Fruit fly (Drosophila melanogaster) whole organism, embryonic: Measurements from ENCODE around the gene Gr28a.

Source experiments
- Adf1 ChIP-seq: fragments of 200-800 bp; sonication (Bioruptor generic); IDR thresholded peaks from 2 replicates; pipeline ENCODE4 v1.3.6; 2022; ENCODE audit warnings: missing biosample characterization, missing genetic modification characterization
- Awh ChIP-seq: fragments of 200-800 bp; sonication (Bioruptor generic); IDR thresholded peaks from 2 replicates; pipeline ENCODE4, ENCODE4 v1.3.6; 2022; ENCODE audit warnings: missing biosample characterization, missing genetic modification characterization
- Bdp1 ChIP-seq: fragments of 200-800 bp; sonication (Bioruptor generic); optimal IDR thresholded peaks from 3 replicates; lab custom pipeline; 2016; ENCODE audit warnings: missing biosample characterization, missing genetic modification characterization
- Bteb2 ChIP-seq: fragments of 200-800 bp; sonication (Bioruptor generic); optimal IDR thresholded peaks from 2 replicates; lab custom pipeline; 2016; ENCODE audit warnings: missing biosample characterization, missing genetic modification characterization
- CG11695 ChIP-seq: fragments of 200-800 bp; sonication (Bioruptor generic); IDR thresholded peaks from 3 replicates; pipeline ENCODE4 v1.3.6; 2022; ENCODE audit warnings: missing biosample characterization, missing genetic modification characterization
- CG12219 ChIP-seq: fragments of 200-800 bp; sonication (Bioruptor generic); optimal IDR thresholded peaks from 3 replicates; lab custom pipeline; 2018; ENCODE audit warnings: missing biosample characterization, mild to moderate bottlenecking, missing genetic modification characterization
- CG13624 ChIP-seq: fragments of 200-800 bp; sonication (Bioruptor generic); optimal IDR thresholded peaks from 2 replicates; lab custom pipeline; 2016; ENCODE audit warnings: missing biosample characterization, missing genetic modification characterization
- CG14050 ChIP-seq: fragments of 200-800 bp; sonication (Bioruptor generic); IDR thresholded peaks from 3 replicates; pipeline ENCODE4 v1.3.6; 2022; ENCODE audit warnings: missing biosample characterization, missing genetic modification characterization
- CG14860 ChIP-seq: fragments of 200-800 bp; sonication (Bioruptor generic); IDR thresholded peaks from 3 replicates; pipeline ENCODE4 v1.3.6; 2022; ENCODE audit warnings: missing biosample characterization, missing genetic modification characterization; ENCODE audit not compliant: partially characterized antibody
- CG1529 ChIP-seq: fragments of 200-800 bp; sonication (Bioruptor generic); optimal IDR thresholded peaks from 3 replicates; lab custom pipeline; 2018; ENCODE audit warnings: missing biosample characterization, missing genetic modification characterization
- CG18599 ChIP-seq: fragments of 200-800 bp; sonication (Bioruptor generic); optimal IDR thresholded peaks from 3 replicates; lab custom pipeline; 2017; ENCODE audit warnings: missing biosample characterization, missing genetic modification characterization, mild to moderate bottlenecking, moderate library complexity, missing genetic modification reagents
- CG31365 ChIP-seq: fragments of 200-800 bp; sonication (Bioruptor generic); optimal IDR thresholded peaks from 2 replicates; lab custom pipeline; 2018; ENCODE audit warnings: missing biosample characterization, mild to moderate bottlenecking, missing genetic modification characterization
- CG31388 ChIP-seq: fragments of 200-800 bp; sonication (Bioruptor generic); optimal IDR thresholded peaks from 2 replicates; lab custom pipeline; 2016; ENCODE audit warnings: missing biosample characterization, missing genetic modification characterization
- CG32772 ChIP-seq: fragments of 200-800 bp; sonication (Bioruptor generic); IDR thresholded peaks from 2 replicates; pipeline ENCODE4 v1.3.6; 2022; ENCODE audit warnings: missing biosample characterization, missing genetic modification characterization
- CG3838 ChIP-seq: fragments of 200-800 bp; sonication (Bioruptor generic); optimal IDR thresholded peaks from 3 replicates; lab custom pipeline; 2016; ENCODE audit warnings: missing biosample characterization, missing genetic modification characterization
- CG4424 ChIP-seq: fragments of 200-800 bp; sonication (Bioruptor generic); optimal IDR thresholded peaks from 3 replicates; lab custom pipeline; 2016; ENCODE audit warnings: missing biosample characterization, missing genetic modification characterization
- CG5245 ChIP-seq: fragments of 200-800 bp; sonication (Bioruptor generic); optimal IDR thresholded peaks from 3 replicates; lab custom pipeline; 2016; ENCODE audit warnings: missing biosample characterization, missing genetic modification characterization
- CG6254 ChIP-seq: fragments of 200-800 bp; sonication (Bioruptor generic); optimal IDR thresholded peaks from 3 replicates; lab custom pipeline; 2017; ENCODE audit warnings: mild to moderate bottlenecking, missing biosample characterization, missing genetic modification reagents, missing genetic modification characterization
- CG6791 ChIP-seq: fragments of 200-800 bp; sonication (Bioruptor generic); IDR thresholded peaks from 3 replicates; pipeline ENCODE4 v1.3.6; 2022; ENCODE audit warnings: missing biosample characterization, missing genetic modification characterization; ENCODE audit not compliant: partially characterized antibody
- CG7963 ChIP-seq: fragments of 200-800 bp; sonication (Bioruptor generic); IDR thresholded peaks from 3 replicates; pipeline ENCODE4 v1.3.6; 2022; ENCODE audit warnings: missing biosample characterization, missing genetic modification characterization; ENCODE audit not compliant: partially characterized antibody
- CG8089 ChIP-seq: fragments of 200-800 bp; sonication (Bioruptor generic); optimal IDR thresholded peaks from 3 replicates; lab custom pipeline; 2016; ENCODE audit warnings: missing biosample characterization, missing genetic modification characterization
- CG8765 ChIP-seq: fragments of 200-800 bp; sonication (Bioruptor generic); IDR thresholded peaks from 2 replicates; pipeline ENCODE4 v1.3.6; 2022; ENCODE audit warnings: missing biosample characterization, missing genetic modification characterization
- CTCF ChIP-seq: fragments of 200-800 bp; sonication (Bioruptor generic); optimal IDR thresholded peaks from 2 replicates; lab custom pipeline; 2017; ENCODE audit warnings: missing biosample characterization, mild to moderate bottlenecking, missing genetic modification characterization, moderate library complexity
- D19B ChIP-seq: fragments of 200-800 bp; sonication (Bioruptor generic); optimal IDR thresholded peaks from 2 replicates; lab custom pipeline; 2017; ENCODE audit warnings: missing biosample characterization, mild to moderate bottlenecking, missing genetic modification characterization
- Dbx ChIP-seq: fragments of 200-800 bp; sonication (Bioruptor generic); IDR thresholded peaks from 3 replicates; pipeline ENCODE4 v1.3.6; 2022; ENCODE audit warnings: missing biosample characterization, missing genetic modification characterization
- Drgx ChIP-seq: fragments of 200-800 bp; sonication (Bioruptor generic); IDR thresholded peaks from 2 replicates; pipeline ENCODE4 v1.3.6; 2022; ENCODE audit warnings: missing biosample characterization, missing genetic modification characterization
- HmgD ChIP-seq: fragments of 200-800 bp; sonication (Bioruptor generic); optimal IDR thresholded peaks from 3 replicates; lab custom pipeline; 2016; ENCODE audit warnings: missing biosample characterization, missing genetic modification characterization
- Hr51 ChIP-seq, 2 experiments: fragments of 200-800 bp; sonication (Bioruptor generic); optimal IDR thresholded peaks; 2 replicates in 1 of 2; 3 replicates in 1 of 2; lab custom pipeline; 2016 to 2018; ENCODE audit warnings: missing biosample characterization in 2 of 2, missing genetic modification characterization in 2 of 2, mild to moderate bottlenecking in 1 of 2, moderate library complexity in 1 of 2
- MBD-R2 ChIP-seq: fragments of 200-800 bp; sonication (Bioruptor generic); IDR thresholded peaks from 2 replicates; pipeline ENCODE4 v1.3.6; 2022; ENCODE audit warnings: missing biosample characterization, missing genetic modification characterization
- Mes4 ChIP-seq: fragments of 200-800 bp; sonication (Bioruptor generic); optimal IDR thresholded peaks from 2 replicates; lab custom pipeline; 2016; ENCODE audit warnings: missing biosample characterization, missing genetic modification characterization
- Pdp1 ChIP-seq, 2 experiments: fragments of 200-800 bp; sonication (Bioruptor generic); optimal IDR thresholded peaks; 3 replicates each; lab custom pipeline; 2016; ENCODE audit warnings: missing biosample characterization in 2 of 2, missing genetic modification characterization in 2 of 2, mild to moderate bottlenecking in 1 of 2, moderate library complexity in 1 of 2
- Sin3A ChIP-seq: fragments of >200 bp; optimal IDR thresholded peaks from 2 replicates; lab custom pipeline; 2018
- Sry-β ChIP-seq: fragments of 200-800 bp; sonication (Bioruptor generic); optimal IDR thresholded peaks from 2 replicates; lab custom pipeline; 2018; ENCODE audit warnings: missing biosample characterization, mild to moderate bottlenecking, missing genetic modification characterization, moderate library complexity
- TFAM ChIP-seq: fragments of 200-800 bp; sonication (Bioruptor generic); optimal IDR thresholded peaks from 2 replicates; lab custom pipeline; 2017; ENCODE audit warnings: missing biosample characterization, missing genetic modification characterization, inconsistent platforms
- Taf1 ChIP-seq: fragments of 200-800 bp; sonication (Bioruptor generic); IDR thresholded peaks from 2 replicates; pipeline ENCODE4 v1.3.6; 2022; ENCODE audit warnings: missing biosample characterization, missing genetic modification characterization
- Xbp1 ChIP-seq: fragments of 200-800 bp; sonication (Bioruptor generic); optimal IDR thresholded peaks from 3 replicates; lab custom pipeline; 2016; ENCODE audit warnings: missing biosample characterization, mild to moderate bottlenecking, missing genetic modification characterization
- Xrp1 ChIP-seq: fragments of 200-800 bp; sonication (Bioruptor generic); IDR thresholded peaks from 2 replicates; pipeline ENCODE4 v1.3.6; 2022; ENCODE audit warnings: missing biosample characterization, missing genetic modification characterization
- ac ChIP-seq: fragments of 200-800 bp; sonication (Bioruptor generic); optimal IDR thresholded peaks from 3 replicates; lab custom pipeline; 2017; ENCODE audit warnings: missing biosample characterization, mild to moderate bottlenecking, missing genetic modification characterization
- bbx ChIP-seq: fragments of 200-800 bp; sonication (Bioruptor generic); IDR thresholded peaks from 2 replicates; pipeline ENCODE4 v1.3.6; 2022; ENCODE audit warnings: missing biosample characterization, missing genetic modification characterization; ENCODE audit not compliant: partially characterized antibody
- cas ChIP-seq: fragments of 200-800 bp; sonication (Bioruptor generic); IDR thresholded peaks from 2 replicates; pipeline ENCODE4 v1.3.6; 2022; ENCODE audit warnings: missing biosample characterization, missing genetic modification characterization
- danr ChIP-seq: fragments of 200-800 bp; sonication (Bioruptor generic); IDR thresholded peaks from 2 replicates; pipeline ENCODE4 v1.3.6; 2022; ENCODE audit warnings: missing biosample characterization, missing genetic modification characterization
- ftz-f1 ChIP-seq: fragments of 200-800 bp; sonication (Bioruptor generic); optimal IDR thresholded peaks from 2 replicates; lab custom pipeline; 2016; ENCODE audit warnings: missing biosample characterization, missing genetic modification characterization
- gsb ChIP-seq: fragments of 200-800 bp; sonication (Bioruptor generic); IDR thresholded peaks from 2 replicates; pipeline ENCODE4 v1.3.6; 2022; ENCODE audit warnings: missing biosample characterization, missing genetic modification characterization
- odd ChIP-seq: fragments of 200-800 bp; sonication (Bioruptor generic); optimal IDR thresholded peaks from 2 replicates; lab custom pipeline; 2017; ENCODE audit warnings: missing biosample characterization, mild to moderate bottlenecking, missing genetic modification characterization
- onecut ChIP-seq: fragments of 200-800 bp; sonication (Bioruptor generic); IDR thresholded peaks from 2 replicates; pipeline ENCODE4 v1.3.6; 2022; ENCODE audit warnings: missing biosample characterization, missing genetic modification characterization
- otp ChIP-seq: fragments of 200-800 bp; sonication (Bioruptor generic); IDR thresholded peaks from 3 replicates; pipeline ENCODE4, ENCODE4 v1.3.6; 2022; ENCODE audit warnings: missing biosample characterization, missing genetic modification characterization
- ro ChIP-seq: fragments of 200-800 bp; sonication (Bioruptor generic); IDR thresholded peaks from 2 replicates; pipeline ENCODE4 v1.3.6; 2022; ENCODE audit warnings: missing biosample characterization, missing genetic modification characterization
- sd ChIP-seq: fragments of 200-800 bp; sonication (Bioruptor generic); optimal IDR thresholded peaks from 3 replicates; lab custom pipeline; 2018; ENCODE audit warnings: missing biosample characterization, mild to moderate bottlenecking, missing genetic modification characterization, moderate library complexity
- sisA ChIP-seq: fragments of 200-800 bp; sonication (Bioruptor generic); IDR thresholded peaks from 2 replicates; pipeline ENCODE4 v1.3.6; 2022; ENCODE audit warnings: missing biosample characterization, missing genetic modification characterization
- slp2 ChIP-seq: fragments of 200-800 bp; sonication (Bioruptor generic); optimal IDR thresholded peaks from 2 replicates; lab custom pipeline; 2016; ENCODE audit warnings: missing biosample characterization, missing genetic modification characterization
- zf30C ChIP-seq: fragments of 200-800 bp; sonication (Bioruptor generic); optimal IDR thresholded peaks from 3 replicates; lab custom pipeline; 2018; ENCODE audit warnings: missing biosample characterization, mild to moderate bottlenecking, missing genetic modification characterization
- zfh1 ChIP-seq: fragments of 200-800 bp; sonication (Bioruptor generic); IDR thresholded peaks from 3 replicates; pipeline ENCODE4 v1.3.6; 2022; ENCODE audit warnings: missing biosample characterization, missing genetic modification characterization

Gr28a gene

DNA sequence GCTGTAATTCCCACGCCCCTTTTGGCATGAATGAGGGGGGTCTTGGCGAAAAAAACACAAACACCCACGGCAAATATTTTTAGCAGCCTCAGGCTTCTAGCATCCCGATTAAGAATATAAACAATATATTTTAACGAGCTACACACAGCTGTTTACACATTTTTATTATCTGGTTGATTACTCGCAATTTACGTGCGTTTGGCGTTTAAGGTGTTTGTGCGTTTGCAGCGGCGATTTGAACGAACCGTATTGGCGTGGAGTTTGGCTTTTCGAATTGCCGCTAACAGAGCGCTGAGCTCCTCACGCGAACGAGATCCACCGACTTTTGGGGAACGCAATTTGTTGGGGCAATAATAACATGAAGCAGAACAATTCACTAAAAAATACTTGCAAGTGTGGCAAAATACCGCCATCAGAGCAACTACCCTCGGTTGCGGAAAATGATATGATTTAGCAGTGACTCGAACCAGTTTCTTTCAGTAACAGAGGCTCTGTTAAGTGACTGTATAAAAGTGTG lies 42.0 kb upstream of the Gr28a start, which contains the start of gene Ziz (continued):
- TF ChIP-seq Bdp1 (no peak), onecut (peak; percentile 34; the same call in 1 of the 2 replicates), Dbx (peak; percentile 67; the same call in 2 of the 3 replicates), Sin3A (lab: Kevin White, UChicago) (peak; percentile 27), CG6254 (GFP tag; lab: Kevin White, UChicago) (no peak), sisA (no peak), otp (GFP tag; lab: Robert Waterston, UW) (0 out of 3 replicates have a peak, but pooled peaks have one; percentile 20), CG31365 (tag; lab: Kevin White, UChicago) (peak; percentile 44), odd (peak; percentile 56), Taf1 (no peak), CG8089 (no peak), CG32772 (GFP tag; lab: Robert Waterston, UW) (no peak), Xrp1 (GFP tag; lab: Robert Waterston, UW) (no peak), CG13624 (GFP tag; lab: Kevin White, UChicago) (peak; percentile 68), CG3838 (peak; percentile 19), CG1529 (GFP tag; lab: Kevin White, UChicago) (no peak), TFAM (GFP tag; lab: Kevin White, UChicago) (no peak), HmgD (GFP tag; lab: Kevin White, UChicago) (no peak), CG18599 (GFP tag; lab: Kevin White, UChicago) (no peak), sd (peak; percentile 78), zfh1 (peak; percentile 63), ac (GFP tag; lab: Kevin White, UChicago) (peak; percentile 11), D19B (GFP tag; lab: Kevin White, UChicago) (no peak), ro (GFP tag; lab: Robert Waterston, UW) (no peak), ftz-f1 (GFP tag; lab: Kevin White, UChicago) (peak; percentile 42), Awh (GFP tag; lab: Robert Waterston, UW) (peak; percentile 57; the same call in 1 of the 2 replicates), bbx (GFP tag; lab: Robert Waterston, UW) (peak; percentile 81), CG8765 (GFP tag; lab: Robert Waterston, UW) (no peak), Drgx (GFP tag; lab: Robert Waterston, UW) (no peak), gsb (no peak), Sry-β (no peak), MBD-R2 (peak; percentile 23; the same call in 1 of the 2 replicates), CG14860 (GFP tag; lab: Robert Waterston, UW) (no peak), CG11695 (GFP tag; lab: Robert Waterston, UW) (no peak), Mes4 (no peak), CG4424 (GFP tag; lab: Kevin White, UChicago) (peak; percentile 12), slp2 (GFP tag; lab: Kevin White, UChicago) (peak; percentile 13), Adf1 (GFP tag; lab: Robert Waterston, UW) (peak; percentile 59; the same call in 1 of the 2 replicates), CG6791 (GFP tag; lab: Robert Waterston, UW) (peak; percentile 76), CG12219 (no peak), CG14050 (GFP tag; lab: Robert Waterston, UW) (no peak), Hr51 (GFP tag; optimal IDR thresholded peaks at IDR 0.05; lab: Kevin White, UChicago) (no peak), cas (no peak), danr (GFP tag; lab: Robert Waterston, UW) (no peak), Xbp1 (no peak), CG5245 (GFP tag; lab: Kevin White, UChicago) (no peak), CG31388 (GFP tag; lab: Kevin White, UChicago) (no peak), Pdp1 (GFP tag; optimal IDR thresholded peaks at IDR 0.05; lab: Kevin White, UChicago) (peak in 1 of 2 experiments; percentile 72), CG7963 (GFP tag; lab: Robert Waterston, UW) (no peak), CTCF (GFP tag; lab: Kevin White, UChicago) (peak; percentile 75), zf30C (GFP tag; lab: Kevin White, UChicago) (no peak), Bteb2 (peak; percentile 5)
